Fruit fly (Drosophila melanogaster) whole organism, embryonic: ENCODE results near the gene nod.

Experiments used
- Ada2b ChIP-seq: fragments of 200-800 bp; sonication (Bioruptor generic); IDR thresholded peaks from 2 replicates; pipeline ENCODE4 v1.3.6; 2022; ENCODE audit warnings: missing biosample characterization, missing genetic modification characterization
- Atf3 ChIP-seq: fragments of 200-800 bp; sonication (Bioruptor generic); optimal IDR thresholded peaks from 3 replicates; lab custom pipeline; 2016; ENCODE audit warnings: missing biosample characterization, missing genetic modification characterization
- C15 ChIP-seq: fragments of 200-800 bp; sonication (Bioruptor generic); IDR thresholded peaks from 3 replicates; pipeline ENCODE4 v1.3.6; 2022; ENCODE audit warnings: missing biosample characterization, missing genetic modification characterization
- CG11695 ChIP-seq: fragments of 200-800 bp; sonication (Bioruptor generic); IDR thresholded peaks from 3 replicates; pipeline ENCODE4 v1.3.6; 2022; ENCODE audit warnings: missing biosample characterization, missing genetic modification characterization
- CG12155 ChIP-seq: fragments of 200-800 bp; sonication (Bioruptor generic); optimal IDR thresholded peaks from 3 replicates; lab custom pipeline; 2016; ENCODE audit warnings: missing biosample characterization, missing genetic modification characterization
- CG12942 ChIP-seq: fragments of 200-800 bp; sonication (Bioruptor generic); optimal IDR thresholded peaks from 3 replicates; lab custom pipeline; 2016; ENCODE audit warnings: missing biosample characterization, missing genetic modification characterization
- CG15269 ChIP-seq: fragments of 200-800 bp; sonication (Bioruptor generic); optimal IDR thresholded peaks from 2 replicates; lab custom pipeline; 2018; ENCODE audit warnings: missing biosample characterization, mild to moderate bottlenecking, missing genetic modification characterization, moderate library complexity
- CG1603 ChIP-seq: fragments of 200-800 bp; sonication (Bioruptor generic); optimal IDR thresholded peaks from 2 replicates; lab custom pipeline; 2019; ENCODE audit warnings: missing biosample characterization, mild to moderate bottlenecking, missing genetic modification characterization, moderate library complexity
- CG17912 ChIP-seq: fragments of 200-800 bp; sonication (Bioruptor generic); optimal IDR thresholded peaks from 2 replicates; lab custom pipeline; 2018; ENCODE audit warnings: missing biosample characterization, mild to moderate bottlenecking, missing genetic modification characterization
- CG2120 ChIP-seq: fragments of 200-800 bp; sonication (Bioruptor generic); optimal IDR thresholded peaks from 3 replicates; lab custom pipeline; 2016; ENCODE audit warnings: missing biosample characterization, missing genetic modification characterization
- CG2199 ChIP-seq: fragments of 200-800 bp; sonication (Bioruptor generic); IDR thresholded peaks from 3 replicates; pipeline ENCODE4 v1.3.6; 2022; ENCODE audit warnings: missing biosample characterization, missing genetic modification characterization
- CG33213 ChIP-seq: fragments of 200-800 bp; sonication (Bioruptor generic); optimal IDR thresholded peaks from 3 replicates; lab custom pipeline; 2016; ENCODE audit warnings: missing biosample characterization, missing genetic modification characterization
- CG3407 ChIP-seq: fragments of 200-800 bp; sonication (Bioruptor generic); optimal IDR thresholded peaks from 2 replicates; lab custom pipeline; 2018; ENCODE audit warnings: missing biosample characterization, mild to moderate bottlenecking, missing genetic modification characterization
- CG3847 ChIP-seq: fragments of 200-800 bp; sonication (Bioruptor generic); IDR thresholded peaks from 2 replicates; pipeline ENCODE4 v1.3.6; 2022; ENCODE audit warnings: missing biosample characterization, missing genetic modification characterization
- CG4328 ChIP-seq: fragments of 200-800 bp; sonication (Bioruptor generic); optimal IDR thresholded peaks from 3 replicates; lab custom pipeline; 2017; ENCODE audit warnings: missing biosample characterization, missing genetic modification reagents, missing genetic modification characterization
- CG43689 ChIP-seq: fragments of 200-800 bp; sonication (Bioruptor generic); IDR thresholded peaks from 2 replicates; pipeline ENCODE4 v1.3.6; 2022; ENCODE audit warnings: missing biosample characterization, missing genetic modification characterization
- CG4617 ChIP-seq: fragments of 200-800 bp; sonication (Bioruptor generic); optimal IDR thresholded peaks from 3 replicates; lab custom pipeline; 2016; ENCODE audit warnings: missing biosample characterization, missing genetic modification characterization, borderline replicate concordance
- CG6689 ChIP-seq: fragments of 200-800 bp; sonication (Bioruptor generic); IDR thresholded peaks from 2 replicates; pipeline ENCODE4 v1.3.6; 2022; ENCODE audit warnings: missing biosample characterization, missing genetic modification characterization
- CG8388 ChIP-seq: fragments of 200-800 bp; sonication (Bioruptor generic); optimal IDR thresholded peaks from 2 replicates; lab custom pipeline; 2019; ENCODE audit warnings: missing biosample characterization, mild to moderate bottlenecking, missing genetic modification characterization, moderate library complexity
- E2f1 ChIP-seq: fragments of 200-800 bp; sonication (Bioruptor generic); IDR thresholded peaks from 2 replicates; pipeline ENCODE4 v1.3.6; 2022; ENCODE audit warnings: missing biosample characterization, missing genetic modification characterization
- H15 ChIP-seq: fragments of 200-800 bp; sonication (Bioruptor generic); IDR thresholded peaks from 3 replicates; pipeline ENCODE4 v1.3.6; 2022; ENCODE audit warnings: missing biosample characterization, missing genetic modification characterization
- Hmx ChIP-seq: fragments of 200-800 bp; sonication (Bioruptor generic); optimal IDR thresholded peaks from 2 replicates; lab custom pipeline; 2016; ENCODE audit warnings: missing biosample characterization, missing genetic modification characterization
- Hr51 ChIP-seq, 2 experiments: fragments of 200-800 bp; sonication (Bioruptor generic); optimal IDR thresholded peaks; 2 replicates in 1 of 2; 3 replicates in 1 of 2; lab custom pipeline; 2016 to 2018; ENCODE audit warnings: missing biosample characterization in 2 of 2, missing genetic modification characterization in 2 of 2, mild to moderate bottlenecking in 1 of 2, moderate library complexity in 1 of 2
- MBD-R2 ChIP-seq: fragments of 200-800 bp; sonication (Bioruptor generic); IDR thresholded peaks from 2 replicates; pipeline ENCODE4 v1.3.6; 2022; ENCODE audit warnings: missing biosample characterization, missing genetic modification characterization
- Mes4 ChIP-seq: fragments of 200-800 bp; sonication (Bioruptor generic); optimal IDR thresholded peaks from 2 replicates; lab custom pipeline; 2016; ENCODE audit warnings: missing biosample characterization, missing genetic modification characterization
- Myb ChIP-seq: fragments of 200-800 bp; sonication (Bioruptor generic); optimal IDR thresholded peaks from 2 replicates; lab custom pipeline; 2016; ENCODE audit warnings: missing biosample characterization, missing genetic modification characterization
- NC2β ChIP-seq: fragments of 200-800 bp; sonication (Bioruptor generic); optimal IDR thresholded peaks from 2 replicates; lab custom pipeline; 2016; ENCODE audit warnings: missing biosample characterization, missing genetic modification characterization
- NFAT ChIP-seq: fragments of 200-800 bp; sonication (Bioruptor generic); IDR thresholded peaks from 2 replicates; pipeline ENCODE4 v1.3.6; 2022; ENCODE audit warnings: missing biosample characterization, missing genetic modification characterization
- Opbp ChIP-seq: fragments of 200-800 bp; sonication (Bioruptor generic); IDR thresholded peaks from 3 replicates; pipeline ENCODE4 v1.3.6; 2022; ENCODE audit warnings: missing biosample characterization, missing genetic modification characterization; ENCODE audit not compliant: partially characterized antibody
- Ptx1 ChIP-seq: fragments of 200-800 bp; sonication (Bioruptor generic); IDR thresholded peaks from 2 replicates; pipeline ENCODE4 v1.3.6; 2022; ENCODE audit warnings: missing biosample characterization, missing genetic modification characterization
- Rfx ChIP-seq: fragments of 200-800 bp; sonication (Bioruptor generic); IDR thresholded peaks from 2 replicates; pipeline ENCODE4 v1.3.6; 2022; ENCODE audit warnings: missing biosample characterization, missing genetic modification characterization
- Sry-β ChIP-seq: fragments of 200-800 bp; sonication (Bioruptor generic); optimal IDR thresholded peaks from 2 replicates; lab custom pipeline; 2018; ENCODE audit warnings: missing biosample characterization, mild to moderate bottlenecking, missing genetic modification characterization, moderate library complexity
- Usf ChIP-seq: fragments of 200-800 bp; sonication (Bioruptor generic); optimal IDR thresholded peaks from 2 replicates; lab custom pipeline; 2017; ENCODE audit warnings: missing genotype, missing biosample characterization, missing genetic modification characterization
- Xbp1 ChIP-seq: fragments of 200-800 bp; sonication (Bioruptor generic); optimal IDR thresholded peaks from 3 replicates; lab custom pipeline; 2016; ENCODE audit warnings: missing biosample characterization, mild to moderate bottlenecking, missing genetic modification characterization
- ase ChIP-seq: fragments of 200-800 bp; sonication (Bioruptor generic); IDR thresholded peaks from 3 replicates; pipeline ENCODE4 v1.3.6; 2022; ENCODE audit warnings: missing biosample characterization, missing genetic modification characterization
- crp ChIP-seq, 2 experiments: fragments of 200-800 bp; sonication (Bioruptor generic); optimal IDR thresholded peaks; 2 replicates in 1 of 2; 3 replicates in 1 of 2; lab custom pipeline; 2017; ENCODE audit warnings: missing biosample characterization in 2 of 2, missing genetic modification characterization in 2 of 2, mild to moderate bottlenecking in 1 of 2, moderate library complexity in 1 of 2
- dan ChIP-seq: fragments of 200-800 bp; sonication (Bioruptor generic); IDR thresholded peaks from 2 replicates; pipeline ENCODE4 v1.3.6; 2022; ENCODE audit warnings: missing biosample characterization, missing genetic modification characterization
- hkb ChIP-seq, 2 experiments: fragments of 200-800 bp in 1 of 2; fragments of >200 bp in 1 of 2; sonication (Bioruptor generic) in 1 of 2; IDR thresholded peaks in 1 of 2; optimal IDR thresholded peaks in 1 of 2; 2 replicates each; pipeline versions ENCODE4 v1.3.6 to Lab custom; 2017 to 2022; ENCODE audit warnings: missing biosample characterization in 1 of 2, missing genetic modification characterization in 1 of 2
- kah ChIP-seq: fragments of 200-800 bp; sonication (Bioruptor generic); optimal IDR thresholded peaks from 2 replicates; lab custom pipeline; 2018; ENCODE audit warnings: missing biosample characterization, mild to moderate bottlenecking, missing genetic modification characterization
- kni ChIP-seq: fragments of 200-800 bp; sonication (Bioruptor generic); optimal IDR thresholded peaks from 3 replicates; lab custom pipeline; 2017; ENCODE audit warnings: mild to moderate bottlenecking, missing biosample characterization, missing genetic modification reagents, missing genetic modification characterization
- lab ChIP-seq: fragments of 200-800 bp; sonication (Bioruptor generic); optimal IDR thresholded peaks from 3 replicates; lab custom pipeline; 2017; ENCODE audit warnings: missing biosample characterization, missing genetic modification characterization, mild to moderate bottlenecking, moderate library complexity, missing genetic modification reagents
- lilli ChIP-seq: fragments of 200-800 bp; sonication (Bioruptor generic); optimal IDR thresholded peaks from 3 replicates; lab custom pipeline; 2016; ENCODE audit warnings: missing biosample characterization, missing genetic modification characterization
- mld ChIP-seq: fragments of 200-800 bp; sonication (Bioruptor generic); IDR thresholded peaks from 3 replicates; pipeline ENCODE4 v1.3.6; 2022; ENCODE audit warnings: missing biosample characterization, missing genetic modification characterization; ENCODE audit not compliant: partially characterized antibody
- org-1 ChIP-seq: fragments of 200-800 bp; sonication (Bioruptor generic); optimal IDR thresholded peaks from 2 replicates; lab custom pipeline; 2017; ENCODE audit warnings: missing biosample characterization, missing genetic modification characterization
- pzg ChIP-seq: fragments of 200-800 bp; sonication (Bioruptor generic); optimal IDR thresholded peaks from 3 replicates; lab custom pipeline; 2018; ENCODE audit warnings: missing biosample characterization, mild to moderate bottlenecking, missing genetic modification characterization, moderate library complexity
- row ChIP-seq: fragments of 200-800 bp; sonication (Bioruptor generic); IDR thresholded peaks from 3 replicates; pipeline ENCODE4 v1.3.6; 2022; ENCODE audit warnings: missing biosample characterization, missing genetic modification characterization
- scrt ChIP-seq: fragments of 200-800 bp; sonication (Bioruptor generic); optimal IDR thresholded peaks from 2 replicates; lab custom pipeline; 2018; ENCODE audit warnings: missing biosample characterization, mild to moderate bottlenecking, missing genetic modification characterization, moderate library complexity
- stwl ChIP-seq: fragments of 200-800 bp; sonication (Bioruptor generic); optimal IDR thresholded peaks from 3 replicates; lab custom pipeline; 2018; ENCODE audit warnings: missing biosample characterization, mild to moderate bottlenecking, missing genetic modification characterization, moderate library complexity
- sug ChIP-seq: fragments of 200-800 bp; optimal IDR thresholded peaks from 2 replicates; lab custom pipeline; 2019; ENCODE audit warnings: missing biosample characterization, mild to moderate bottlenecking, missing genetic modification characterization, moderate library complexity
- usp ChIP-seq: fragments of >200 bp; optimal IDR thresholded peaks from 2 replicates; lab custom pipeline; 2017; ENCODE audit warnings: missing biosample characterization, missing genetic modification characterization
- zfh1 ChIP-seq: fragments of 200-800 bp; sonication (Bioruptor generic); IDR thresholded peaks from 3 replicates; pipeline ENCODE4 v1.3.6; 2022; ENCODE audit warnings: missing biosample characterization, missing genetic modification characterization

The nod gene

dm6 chrX:11573529-11573928, 7.0 kb upstream of the nod start, which contains the start of gene CG11696:
CG11696 (plus strand) TSS chrX:11573731.
- TF ChIP-seq NFAT (GFP tag; lab: Robert Waterston, UW) (no peak), CG3407 (GFP tag; lab: Kevin White, UChicago) (no peak), Sry-β (GFP tag; lab: Kevin White, UChicago) (peak; percentile 83), CG4328 (GFP tag; lab: Kevin White, UChicago) (no peak), CG4617 (GFP tag; lab: Kevin White, UChicago) (no peak), zfh1 (GFP tag; lab: Robert Waterston, UW) (no peak), MBD-R2 (GFP tag; lab: Robert Waterston, UW) (peak; percentile 73; the same call in 1 of the 2 replicates), CG1603 (tag; lab: Kevin White, UChicago) (peak; percentile 16), CG17912 (GFP tag; lab: Kevin White, UChicago) (no peak), CG3847 (peak; percentile 26; the same call in 1 of the 2 replicates), CG43689 (GFP tag; lab: Robert Waterston, UW) (no peak), sug (tag; lab: Kevin White, UChicago) (no peak), Usf (GFP tag; lab: Kevin White, UChicago) (no peak), lab (GFP tag; lab: Kevin White, UChicago) (no peak), Myb (GFP tag; lab: Kevin White, UChicago) (no peak), scrt (GFP tag; lab: Kevin White, UChicago) (no peak), dan (GFP tag; lab: Robert Waterston, UW) (no peak), CG2120 (GFP tag; lab: Kevin White, UChicago) (peak; percentile 10), CG2199 (GFP tag; lab: Robert Waterston, UW) (no peak), NC2β (GFP tag; lab: Kevin White, UChicago) (no peak), lilli (GFP tag; lab: Kevin White, UChicago) (peak; percentile 3), row (peak; percentile 57), CG12155 (GFP tag; lab: Kevin White, UChicago) (no peak), E2f1 (no peak), CG8388 (GFP tag; lab: Kevin White, UChicago) (no peak), Rfx (peak; percentile 31; the same call in 1 of the 2 replicates), Ptx1 (GFP tag; lab: Robert Waterston, UW) (no peak), CG33213 (GFP tag; lab: Kevin White, UChicago) (no peak), ase (no peak), kni (GFP tag; lab: Kevin White, UChicago) (no peak), CG12942 (no peak), Mes4 (no peak), Opbp (GFP tag; lab: Robert Waterston, UW) (no peak), hkb (optimal IDR thresholded peaks at IDR 0.05; lab: Kevin White, UChicago) (no peak), hkb (GFP tag; IDR thresholded peaks at IDR 0.05; lab: Robert Waterston, UW) (no peak), pzg (peak; percentile 21), CG11695 (GFP tag; lab: Robert Waterston, UW) (no peak), usp (GFP tag; lab: Kevin White, UChicago) (no peak), mld (GFP tag; lab: Robert Waterston, UW) (no peak), CG15269 (tag; lab: Kevin White, UChicago) (no peak), C15 (GFP tag; lab: Robert Waterston, UW) (no peak), Hmx (GFP tag; lab: Kevin White, UChicago) (no peak), org-1 (no peak), crp (GFP tag; optimal IDR thresholded peaks at IDR 0.05; lab: Kevin White, UChicago) (peak in 1 of 2 experiments; percentile 61), Hr51 (GFP tag; optimal IDR thresholded peaks at IDR 0.05; lab: Kevin White, UChicago) (no peak), Ada2b (GFP tag; lab: Robert Waterston, UW) (no peak), H15 (GFP tag; lab: Robert Waterston, UW) (no peak), stwl (tag; lab: Kevin White, UChicago) (no peak), Atf3 (no peak), CG6689 (GFP tag; lab: Robert Waterston, UW) (no peak), Xbp1 (GFP tag; lab: Kevin White, UChicago) (no peak), kah (no peak)
